Worm (Caenorhabditis elegans) whole organism, L4/young adult: ENCODE results near the gene miga-1.
"Not testable (repeated sequence)": the region's sequence is repeated elsewhere in the genome, so short reads cannot be mapped to it uniquely, and the experiment has no call there.

Experiments used
- dao-5 ChIP-seq: sonication (generic microtip); optimal IDR thresholded peaks from 2 replicates; lab custom pipeline; 2016; ENCODE audit warnings: missing genotype, missing genetic modification characterization, moderate library complexity, missing compliant biosample characterization
- him-1 ChIP-seq: sonication (generic microtip); optimal IDR thresholded peaks from 2 replicates; lab custom pipeline; 2016; ENCODE audit warnings: missing genotype, missing genetic modification reagents, missing genetic modification characterization, missing compliant biosample characterization

- TF ChIP-seq him-1, dao-5 (tag; lab: Kevin White, UChicago): not testable (repeated sequence)
Measured at ce11 chrV:12374252-12374651, 26.4 kb downstream of the miga-1 start, which contains the start of gene F23H12.10.
